Worm (Caenorhabditis elegans): Measurements from ENCODE around the gene F44E7.3.

ce11 chrV:5792031-5792430 lies 20.3 kb downstream of the F44E7.3 start, which contains the start of gene ZC250.2:
- TF ChIP-seq lin-11 (tag; optimal IDR thresholded peaks at IDR 0.05) (no peak), lsy-2 (tag; optimal IDR thresholded peaks at IDR 0.05) (no peak)

Data from whole organism, L2 larva.